Worm (Caenorhabditis elegans) whole organism, early embryonic: Measurements from ENCODE around the gene srw-121.

Experiments
- F13C5.2 ChIP-seq: sonication (generic microtip); optimal IDR thresholded peaks from 2 replicates; lab custom pipeline; 2017; ENCODE audit warnings: mild to moderate bottlenecking, missing genetic modification characterization, inconsistent platforms, missing compliant biosample characterization
- ceh-13 ChIP-seq: fragments of 200-800 bp; sonication (Bioruptor generic); optimal IDR thresholded peaks from 2 replicates; lab custom pipeline; 2018; ENCODE audit warnings: mild to moderate bottlenecking, missing genetic modification characterization, missing compliant biosample characterization
- flt-1 ChIP-seq: fragments of 200-800 bp; sonication (Bioruptor generic); IDR thresholded peaks from 2 replicates; pipeline ENCODE4 v1.3.6; 2022; ENCODE audit warnings: missing genetic modification characterization, missing compliant biosample characterization
- scrt-1 ChIP-seq: fragments of 200-800 bp; sonication (Bioruptor generic); IDR thresholded peaks from 2 replicates; pipeline ENCODE4 v1.3.6; 2022; ENCODE audit warnings: missing genetic modification characterization, missing compliant biosample characterization
- tbx-11 ChIP-seq: fragments of 200-800 bp; sonication (Bioruptor generic); IDR thresholded peaks from 2 replicates; pipeline ENCODE4 v1.3.6; 2022; ENCODE audit warnings: missing genetic modification characterization, missing compliant biosample characterization

ce11 chrV:2942247-2942646 is 49.1 kb downstream of the srw-121 start:
- TF ChIP-seq flt-1 (GFP tag; lab: Robert Waterston, UW) (no peak), ceh-13 (no peak), scrt-1 (GFP tag; lab: Robert Waterston, UW) (no peak), F13C5.2 (tag; lab: Kevin White, UChicago) (no peak), tbx-11 (no peak)
